Worm (Caenorhabditis elegans) whole organism, L4 larva: Measurements from ENCODE around the gene aakb-2.
"Not testable (repeated sequence)": the region's sequence is repeated elsewhere in the genome, so short reads cannot be mapped to it uniquely, and the experiment has no call there.

ENCODE experiments used
- F44E2.7 ChIP-seq: fragments of 200-800 bp; sonication (Bioruptor generic); IDR thresholded peaks from 2 replicates; pipeline ENCODE4 v2.1.2; 2022; ENCODE audit warnings: missing genetic modification characterization, missing compliant biosample characterization
- R02D3.7 ChIP-seq: fragments of 150-350 bp; sonication (generic microtip); optimal IDR thresholded peaks from 3 replicates; lab custom pipeline; 2014; ENCODE audit warnings: missing biosample characterization, missing genetic modification characterization
- Y48G9A.11 ChIP-seq: fragments of 200-800 bp; sonication (Bioruptor generic); IDR thresholded peaks from 2 replicates; pipeline ENCODE4 v1.3.6; 2022; ENCODE audit warnings: missing genetic modification reagents, missing genetic modification characterization, missing compliant biosample characterization
- Y75B8A.6 ChIP-seq: fragments of 200-800 bp; sonication (Bioruptor generic); IDR thresholded peaks from 2 replicates; pipeline ENCODE4 v1.3.6; 2022; ENCODE audit warnings: missing genetic modification reagents, missing genetic modification characterization, missing compliant biosample characterization
- aha-1 ChIP-seq: fragments of 150-350 bp; peaks from one replicate; lab custom pipeline; 2014; ENCODE audit warnings: missing biosample characterization, missing genetic modification characterization
- arid-1 ChIP-seq: fragments of 200-800 bp; sonication (Bioruptor generic); conservative IDR thresholded peaks from 2 replicates; pipeline ENCODE4 v1.3.6; 2022; ENCODE audit warnings: missing genetic modification reagents, missing genetic modification characterization, missing compliant biosample characterization
- ceh-28 ChIP-seq: fragments of 150-350 bp; optimal IDR thresholded peaks from 2 replicates; lab custom pipeline; 2014; ENCODE audit warnings: missing biosample characterization, missing genetic modification reagents, missing genetic modification characterization
- daf-8 ChIP-seq: fragments of 200-800 bp; sonication (Bioruptor generic); IDR thresholded peaks from 2 replicates; pipeline ENCODE4 v1.3.6; 2022; ENCODE audit warnings: missing genetic modification characterization, missing compliant biosample characterization
- dmd-6 ChIP-seq: fragments of 200-800 bp; sonication (Bioruptor generic); IDR thresholded peaks from 2 replicates; pipeline ENCODE4 v1.3.6; 2022; ENCODE audit warnings: missing genetic modification reagents, missing genetic modification characterization, missing compliant biosample characterization
- dve-1 ChIP-seq: sonication (generic microtip); optimal IDR thresholded peaks from 2 replicates; lab custom pipeline; 2017; ENCODE audit warnings: antibody characterized with exemption, mild to moderate bottlenecking, missing genetic modification characterization, missing compliant biosample characterization; ENCODE audit not compliant: insufficient read depth
- fkh-10 ChIP-seq: fragments of 150-350 bp; optimal IDR thresholded peaks from 2 replicates; lab custom pipeline; 2014; ENCODE audit warnings: missing biosample characterization, missing genetic modification reagents, missing genetic modification characterization
- hif-1 ChIP-seq, 2 experiments: sonication (generic microtip); optimal IDR thresholded peaks; 2 replicates each; lab custom pipeline; 2016 to 2017; ENCODE audit warnings: missing compliant biosample characterization in 2 of 2, missing genetic modification characterization in 2 of 2, missing genetic modification reagents in 2 of 2, missing genotype in 2 of 2, mild to moderate bottlenecking in 1 of 2
- hlh-11 ChIP-seq: fragments of 200-800 bp; sonication (Bioruptor generic); optimal IDR thresholded peaks from 2 replicates; lab custom pipeline; 2018; ENCODE audit warnings: mild to moderate bottlenecking, missing genetic modification characterization, missing compliant biosample characterization
- hlh-30 ChIP-seq: sonication (generic microtip); optimal IDR thresholded peaks from 2 replicates; lab custom pipeline; 2017; ENCODE audit warnings: antibody characterized with exemption, mild to moderate bottlenecking, missing genetic modification characterization, missing compliant biosample characterization; ENCODE audit not compliant: insufficient read depth
- lin-38 ChIP-seq: fragments of 200-800 bp; sonication (Bioruptor generic); IDR thresholded peaks from 2 replicates; pipeline ENCODE4 v1.3.6; 2022; ENCODE audit warnings: missing genetic modification reagents, missing genetic modification characterization, missing compliant biosample characterization
- lir-3 ChIP-seq: sonication (generic microtip); optimal IDR thresholded peaks from 2 replicates; lab custom pipeline; 2016; ENCODE audit warnings: mild to moderate bottlenecking, missing genetic modification characterization, missing compliant biosample characterization
- madf-5 ChIP-seq, 2 experiments: fragments of 200-800 bp; sonication (Bioruptor generic); IDR thresholded peaks; 2 replicates each; pipeline ENCODE4 v1.3.6; 2022; ENCODE audit warnings: missing compliant biosample characterization in 2 of 2, missing genetic modification characterization in 2 of 2
- mdt-29 ChIP-seq: fragments of 200-800 bp; sonication (Bioruptor generic); IDR thresholded peaks from 2 replicates; pipeline ENCODE4 v1.3.6; 2022; ENCODE audit warnings: missing genetic modification reagents, missing genetic modification characterization, missing compliant biosample characterization
- mes-2 ChIP-seq: sonication (generic microtip); optimal IDR thresholded peaks from 2 replicates; lab custom pipeline; 2016; ENCODE audit warnings: missing genotype, mild to moderate bottlenecking, missing genetic modification characterization, missing compliant biosample characterization; ENCODE audit not compliant: poor library complexity, severe bottlenecking
- nhr-111 ChIP-seq: fragments of 200-800 bp; sonication (Bioruptor generic); optimal IDR thresholded peaks from 2 replicates; lab custom pipeline; 2018; ENCODE audit warnings: mild to moderate bottlenecking, missing genetic modification characterization, missing compliant biosample characterization
- nhr-42 ChIP-seq: fragments of 200-800 bp; sonication (Bioruptor generic); IDR thresholded peaks from 2 replicates; pipeline ENCODE4 v1.3.6; 2022; ENCODE audit warnings: missing genetic modification characterization, missing compliant biosample characterization
- nhr-48 ChIP-seq: sonication (generic microtip); optimal IDR thresholded peaks from 2 replicates; lab custom pipeline; 2016; ENCODE audit warnings: mild to moderate bottlenecking, missing genetic modification characterization, missing compliant biosample characterization
- nhr-6 ChIP-seq: fragments of 150-350 bp; optimal IDR thresholded peaks from 2 replicates; lab custom pipeline; 2014; ENCODE audit warnings: missing biosample characterization, missing genetic modification characterization
- nhr-76 ChIP-seq: fragments of 150-350 bp; optimal IDR thresholded peaks from 2 replicates; lab custom pipeline; 2014; ENCODE audit warnings: missing biosample characterization, missing genetic modification characterization
- pha-4 ChIP-seq, 2 experiments: fragments of 150-350 bp in 1 of 2; fragments of 200-800 bp in 1 of 2; sonication (Bioruptor generic) in 1 of 2; IDR thresholded peaks in 1 of 2; optimal IDR thresholded peaks in 1 of 2; 2 replicates each; pipeline versions ENCODE4 v1.3.6 to Lab custom; 2014 to 2022; ENCODE audit warnings: missing genetic modification characterization in 2 of 2, missing genetic modification reagents in 2 of 2, missing biosample characterization in 1 of 2, missing compliant biosample characterization in 1 of 2
- spr-1 ChIP-seq: sonication (generic microtip); optimal IDR thresholded peaks from 2 replicates; lab custom pipeline; 2016; ENCODE audit warnings: mild to moderate bottlenecking, missing genetic modification characterization, missing compliant biosample characterization
- tag-97 ChIP-seq: fragments of 200-800 bp; sonication (Bioruptor generic); IDR thresholded peaks from 2 replicates; pipeline ENCODE4 v1.3.6; 2022; ENCODE audit warnings: missing genetic modification characterization, missing compliant biosample characterization
- unc-39 ChIP-seq: sonication (generic microtip); optimal IDR thresholded peaks from 2 replicates; lab custom pipeline; 2017; ENCODE audit warnings: missing biosample characterization, missing genetic modification characterization
- unc-62 ChIP-seq, 3 experiments: fragments of 150-350 bp in 1 of 3; sonication (generic microtip); optimal IDR thresholded peaks in 2 of 3; peaks in 1 of 3; 1 replicate in 1 of 3; 2 replicates in 2 of 3; lab custom pipeline; 2014 to 2017; ENCODE audit warnings: missing biosample characterization in 3 of 3, missing genetic modification characterization in 3 of 3, missing genetic modification reagents in 3 of 3, missing genotype in 1 of 3
- zag-1 ChIP-seq: fragments of 150-350 bp; optimal IDR thresholded peaks from 2 replicates; lab custom pipeline; 2014; ENCODE audit warnings: missing biosample characterization, missing genetic modification characterization
- zip-2 ChIP-seq: fragments of 150-350 bp; optimal IDR thresholded peaks from 2 replicates; lab custom pipeline; 2014; ENCODE audit warnings: missing biosample characterization, missing genetic modification characterization
- ztf-11 ChIP-seq: fragments of 150-350 bp; optimal IDR thresholded peaks from 2 replicates; lab custom pipeline; 2014; ENCODE audit warnings: missing biosample characterization, missing genetic modification characterization

Gene aakb-2

ce11 chrIII:11224006-11224405 lies 12.9 kb upstream of the aakb-2 start, which contains the start of gene Y47D3A.13:
Y47D3A.13 (minus strand) TSS chrIII:11224106.
- not testable (repeated sequence) for TF ChIP-seq fkh-10; lir-3 (tag; lab: Kevin White, UChicago); lin-38 (GFP tag; lab: Robert Waterston, UW)

- no peak for TF ChIP-seq nhr-76 (tag; lab: Kevin White, UChicago)
Measured at ce11 chrIII:11227025-11227424, 9.9 kb upstream of the aakb-2 start, which contains the start of gene tbx-37. tbx-37 (minus strand) TSS chrIII:11227125.

- TF ChIP-seq mdt-29 = no peak
- TF ChIP-seq aha-1 (tag; lab: Kevin White, UChicago) = peak; percentile 45
- TF ChIP-seq ceh-28 = peak; percentile 78
- TF ChIP-seq, all 104 proteins: peak for 2
Measured at ce11 chrIII:11230581-11230980, 6.4 kb upstream of the aakb-2 start.

ce11 chrIII:11231408-11231807 lies 5.5 kb upstream of the aakb-2 start:
- TF ChIP-seq Y48G9A.11 (no peak), ceh-28 (peak; percentile 69)

- TF ChIP-seq dmd-6 (GFP tag; lab: Robert Waterston, UW) (no peak), unc-62 (GFP tag; optimal IDR thresholded peaks at IDR 0.05 in 1 of 2; lab: Kevin White, UChicago) (peak in 1 of 2 experiments; percentile 2), unc-62 (tag; optimal IDR thresholded peaks at IDR 0.05; lab: Kevin White, UChicago) (no peak), nhr-111 (GFP tag; lab: Kevin White, UChicago) (no peak)
Measured at ce11 chrIII:11231969-11232368, 5.0 kb upstream of the aakb-2 start, which contains the start of gene elo-8. elo-8 (minus strand) TSS chrIII:11232069.

- peak; percentile 89 for TF ChIP-seq fkh-10
- TF ChIP-seq Y75B8A.6 (GFP tag; lab: Robert Waterston, UW) = no peak
Measured at ce11 chrIII:11234742-11235141, 2.2 kb upstream of the aakb-2 start, which contains the start of gene Y47D3A.34. Y47D3A.34 (minus strand) TSS chrIII:11234861.

ce11 chrIII:11237741-11238140 lies 798 bp downstream of the aakb-2 start:
- TF ChIP-seq hlh-30 (tag; lab: Kevin White, UChicago) (peak; percentile 21), ztf-11 (tag; lab: Kevin White, UChicago) (no peak)

- TF ChIP-seq lin-38 (GFP tag; lab: Robert Waterston, UW) = 0 out of 2 replicates have a peak, but pooled peaks have one; percentile 19
- no peak for TF ChIP-seq hif-1 (tag; optimal IDR thresholded peaks at IDR 0.05; lab: Kevin White, UChicago)
Measured at ce11 chrIII:11238309-11238708, 1.4 kb downstream of the aakb-2 start.

- TF ChIP-seq zag-1 (no peak), aha-1 (tag; lab: Kevin White, UChicago) (peak; percentile 85), nhr-42 (GFP tag; lab: Robert Waterston, UW) (no peak), madf-5 (GFP tag; IDR thresholded peaks at IDR 0.05; lab: Robert Waterston, UW) (no peak)
Measured at ce11 chrIII:11238790-11239189, 1.8 kb downstream of the aakb-2 start.

ce11 chrIII:11240776-11241175 lies 3.8 kb downstream of the aakb-2 start:
- peak; percentile 35 for TF ChIP-seq nhr-6 (tag; lab: Kevin White, UChicago)
- TF ChIP-seq fkh-10 = no peak
- no peak for TF ChIP-seq unc-39 (tag; lab: Kevin White, UChicago)
- TF ChIP-seq dve-1 (tag; lab: Kevin White, UChicago) = peak; percentile 35
- no peak for TF ChIP-seq nhr-48
- TF ChIP-seq hlh-11 (tag; lab: Kevin White, UChicago) = peak; percentile 16
- TF ChIP-seq pha-4 (GFP tag; IDR thresholded peaks at IDR 0.05; lab: Robert Waterston, UW) = no peak
- TF ChIP-seq pha-4 (tag; optimal IDR thresholded peaks at IDR 0.05; lab: Kevin White, UChicago) = no peak
- TF ChIP-seq zip-2 (tag; lab: Kevin White, UChicago) = no peak
- TF ChIP-seq spr-1 = no peak
- no peak for TF ChIP-seq daf-8 (GFP tag; lab: Robert Waterston, UW)
- no peak for TF ChIP-seq R02D3.7 (tag; lab: Kevin White, UChicago)
- no peak for TF ChIP-seq mes-2
- TF ChIP-seq lir-3 (tag; lab: Kevin White, UChicago) = no peak
- TF ChIP-seq lin-38 (GFP tag; lab: Robert Waterston, UW) = no peak
- TF ChIP-seq aha-1 (tag; lab: Kevin White, UChicago) = peak; percentile 9
- TF ChIP-seq F44E2.7 = no peak
- no peak for TF ChIP-seq tag-97
- no peak for TF ChIP-seq arid-1
